Fruit fly (Drosophila melanogaster) whole organism, embryonic: ENCODE measurements around the gene CheB38c.

Experiments
- B-H1 ChIP-seq: fragments of 200-800 bp; sonication (Bioruptor generic); IDR thresholded peaks from 3 replicates; pipeline ENCODE4 v1.3.6; 2022; ENCODE audit warnings: missing biosample characterization, missing genetic modification characterization
- CG10431 ChIP-seq: fragments of 200-800 bp; sonication (Bioruptor generic); optimal IDR thresholded peaks from 3 replicates; lab custom pipeline; 2018; ENCODE audit warnings: missing biosample characterization, mild to moderate bottlenecking, missing genetic modification characterization
- CG12769 ChIP-seq: fragments of 200-800 bp; sonication (Bioruptor generic); optimal IDR thresholded peaks from 2 replicates; lab custom pipeline; 2019; ENCODE audit warnings: missing biosample characterization, mild to moderate bottlenecking, missing genetic modification characterization, moderate library complexity
- CG13287 ChIP-seq: fragments of 200-800 bp; sonication (Bioruptor generic); IDR thresholded peaks from 2 replicates; pipeline ENCODE4 v1.3.6; 2022; ENCODE audit warnings: missing biosample characterization, missing genetic modification characterization; ENCODE audit not compliant: partially characterized antibody
- CG14710 ChIP-seq: fragments of 200-800 bp; sonication (Bioruptor generic); optimal IDR thresholded peaks from 3 replicates; lab custom pipeline; 2019; ENCODE audit warnings: missing biosample characterization, mild to moderate bottlenecking, missing genetic modification characterization, moderate library complexity
- CG1832 ChIP-seq: fragments of 200-800 bp; sonication (Bioruptor generic); optimal IDR thresholded peaks from 2 replicates; lab custom pipeline; 2017; ENCODE audit warnings: missing biosample characterization, mild to moderate bottlenecking, missing genetic modification characterization, inconsistent platforms
- CG2129 ChIP-seq: fragments of 200-800 bp; sonication (Bioruptor generic); IDR thresholded peaks from 2 replicates; pipeline ENCODE4 v1.3.6; 2022; ENCODE audit warnings: missing biosample characterization, missing genetic modification characterization; ENCODE audit not compliant: partially characterized antibody
- CG2199 ChIP-seq: fragments of 200-800 bp; sonication (Bioruptor generic); IDR thresholded peaks from 3 replicates; pipeline ENCODE4 v1.3.6; 2022; ENCODE audit warnings: missing biosample characterization, missing genetic modification characterization
- CG30020 ChIP-seq: fragments of 200-800 bp; optimal IDR thresholded peaks from 2 replicates; lab custom pipeline; 2019; ENCODE audit warnings: missing biosample characterization, mild to moderate bottlenecking, missing genetic modification characterization, moderate library complexity
- CG32532 ChIP-seq: fragments of 200-800 bp; sonication (Bioruptor generic); IDR thresholded peaks from 2 replicates; pipeline ENCODE4 v1.3.6; 2022; ENCODE audit warnings: missing biosample characterization, missing genetic modification characterization
- CG34376 ChIP-seq: fragments of 200-800 bp; sonication (Bioruptor generic); optimal IDR thresholded peaks from 2 replicates; lab custom pipeline; 2018; ENCODE audit warnings: missing biosample characterization, mild to moderate bottlenecking, missing genetic modification characterization
- CG4617 ChIP-seq: fragments of 200-800 bp; sonication (Bioruptor generic); optimal IDR thresholded peaks from 3 replicates; lab custom pipeline; 2016; ENCODE audit warnings: missing biosample characterization, missing genetic modification characterization, borderline replicate concordance
- CG7372 ChIP-seq: fragments of 200-800 bp; sonication (Bioruptor generic); IDR thresholded peaks from 2 replicates; pipeline ENCODE4 v1.3.6; 2022; ENCODE audit warnings: missing biosample characterization, missing genetic modification characterization
- CG8290 ChIP-seq, 3 experiments: fragments of 200-800 bp; sonication (Bioruptor generic); optimal IDR thresholded peaks; 2 replicates each; lab custom pipeline; 2016 to 2019; ENCODE audit warnings: missing biosample characterization in 3 of 3, missing genetic modification characterization in 3 of 3, mild to moderate bottlenecking in 2 of 3, moderate library complexity in 1 of 3
- CTCF ChIP-seq: fragments of 200-800 bp; sonication (Bioruptor generic); optimal IDR thresholded peaks from 2 replicates; lab custom pipeline; 2017; ENCODE audit warnings: missing biosample characterization, mild to moderate bottlenecking, missing genetic modification characterization, moderate library complexity
- Deaf1 ChIP-seq: fragments of 200-800 bp; optimal IDR thresholded peaks from 3 replicates; lab custom pipeline; 2019; ENCODE audit warnings: missing biosample characterization, mild to moderate bottlenecking, missing genetic modification characterization, moderate library complexity
- Doc3 ChIP-seq: fragments of 200-800 bp; sonication (Bioruptor generic); IDR thresholded peaks from 3 replicates; pipeline ENCODE4 v1.3.6; 2022; ENCODE audit warnings: missing biosample characterization, missing genetic modification characterization; ENCODE audit not compliant: partially characterized antibody
- HLHmδ ChIP-seq: fragments of 200-800 bp; sonication (Bioruptor generic); optimal IDR thresholded peaks from 2 replicates; lab custom pipeline; 2018; ENCODE audit warnings: missing biosample characterization, mild to moderate bottlenecking, missing genetic modification characterization, moderate library complexity
- Jarid2 ChIP-seq: fragments of 200-800 bp; sonication (Bioruptor generic); optimal IDR thresholded peaks from 3 replicates; lab custom pipeline; 2017; ENCODE audit warnings: mild to moderate bottlenecking, missing biosample characterization, missing genetic modification reagents, missing genetic modification characterization
- Med ChIP-seq: fragments of 200-800 bp; sonication (Bioruptor generic); peaks from one replicate; lab custom pipeline; 2016; ENCODE audit warnings: missing biosample characterization, missing genetic modification characterization, mild to moderate bottlenecking, inconsistent platforms, moderate library complexity
- NfI ChIP-seq: fragments of 200-800 bp; sonication (Bioruptor generic); optimal IDR thresholded peaks from 3 replicates; lab custom pipeline; 2018; ENCODE audit warnings: missing biosample characterization, mild to moderate bottlenecking, missing genetic modification characterization, moderate library complexity
- Trl ChIP-seq, 3 experiments: fragments of >200 bp in 2 of 3; fragments of 200-800 bp in 1 of 3; sonication (Bioruptor generic) in 1 of 3; optimal IDR thresholded peaks; 2 replicates in 1 of 3; 3 replicates in 2 of 3; lab custom pipeline; 2016 to 2017; ENCODE audit warnings: missing biosample characterization in 1 of 3, missing genetic modification characterization in 1 of 3
- YL-1 ChIP-seq: fragments of 200-800 bp; sonication (Bioruptor generic); optimal IDR thresholded peaks from 3 replicates; lab custom pipeline; 2017; ENCODE audit warnings: missing biosample characterization, mild to moderate bottlenecking, missing genetic modification characterization
- ab ChIP-seq: fragments of 200-800 bp; sonication (Bioruptor generic); optimal IDR thresholded peaks from 2 replicates; lab custom pipeline; 2016; ENCODE audit warnings: missing biosample characterization, missing genetic modification characterization
- bsh ChIP-seq, 2 experiments: fragments of 200-800 bp; sonication (Bioruptor generic); optimal IDR thresholded peaks; 2 replicates each; lab custom pipeline; 2017 to 2018; ENCODE audit warnings: mild to moderate bottlenecking in 2 of 2, missing biosample characterization in 2 of 2, missing genetic modification characterization in 2 of 2, moderate library complexity in 1 of 2
- cad ChIP-seq: fragments of >200 bp; optimal IDR thresholded peaks from 2 replicates; lab custom pipeline; 2017; ENCODE audit warnings: missing biosample characterization, missing genetic modification characterization
- chinmo ChIP-seq: fragments of 200-800 bp; sonication (Bioruptor generic); IDR thresholded peaks from 4 replicates; pipeline ENCODE4 v1.3.6; 2022; ENCODE audit warnings: missing biosample characterization, missing genetic modification characterization; ENCODE audit not compliant: partially characterized antibody
- danr ChIP-seq: fragments of 200-800 bp; sonication (Bioruptor generic); IDR thresholded peaks from 2 replicates; pipeline ENCODE4 v1.3.6; 2022; ENCODE audit warnings: missing biosample characterization, missing genetic modification characterization
- disco-r ChIP-seq: fragments of 200-800 bp; sonication (Bioruptor generic); optimal IDR thresholded peaks from 2 replicates; lab custom pipeline; 2016; ENCODE audit warnings: missing biosample characterization, missing genetic modification characterization
- exex ChIP-seq: fragments of 200-800 bp; sonication (Bioruptor generic); optimal IDR thresholded peaks from 4 replicates; lab custom pipeline; 2018; ENCODE audit warnings: missing biosample characterization, mild to moderate bottlenecking, missing genetic modification characterization, moderate library complexity
- fd102C ChIP-seq: fragments of 200-800 bp; sonication (Bioruptor generic); optimal IDR thresholded peaks from 2 replicates; lab custom pipeline; 2018; ENCODE audit warnings: missing biosample characterization, mild to moderate bottlenecking, missing genetic modification characterization, moderate library complexity
- gcm2 ChIP-seq: fragments of 200-800 bp; sonication (Bioruptor generic); optimal IDR thresholded peaks from 2 replicates; lab custom pipeline; 2016; ENCODE audit warnings: missing biosample characterization, missing genetic modification characterization
- grn ChIP-seq: fragments of 200-800 bp; sonication (Bioruptor generic); optimal IDR thresholded peaks from 3 replicates; lab custom pipeline; 2017; ENCODE audit warnings: missing biosample characterization, missing genetic modification characterization
- gro ChIP-seq: fragments of 200-800 bp; sonication (Bioruptor generic); optimal IDR thresholded peaks from 2 replicates; lab custom pipeline; 2016; ENCODE audit warnings: missing biosample characterization, missing genetic modification characterization
- h ChIP-seq: fragments of >200 bp; optimal IDR thresholded peaks from 2 replicates; lab custom pipeline; 2017
- ken ChIP-seq: fragments of 200-800 bp; sonication (Bioruptor generic); IDR thresholded peaks from 3 replicates; pipeline ENCODE4 v1.3.6; 2022; ENCODE audit warnings: missing biosample characterization, missing genetic modification characterization
- kni ChIP-seq: fragments of 200-800 bp; sonication (Bioruptor generic); optimal IDR thresholded peaks from 3 replicates; lab custom pipeline; 2017; ENCODE audit warnings: mild to moderate bottlenecking, missing biosample characterization, missing genetic modification reagents, missing genetic modification characterization
- knrl ChIP-seq: fragments of 200-800 bp; sonication (Bioruptor generic); IDR thresholded peaks from 3 replicates; pipeline ENCODE4 v1.3.6; 2022; ENCODE audit warnings: missing biosample characterization, missing genetic modification characterization; ENCODE audit not compliant: partially characterized antibody
- maf-S ChIP-seq: fragments of 200-800 bp; sonication (Bioruptor generic); optimal IDR thresholded peaks from 2 replicates; lab custom pipeline; 2016; ENCODE audit warnings: missing biosample characterization, missing genetic modification characterization
- mirr ChIP-seq: fragments of 200-800 bp; sonication (Bioruptor generic); optimal IDR thresholded peaks from 3 replicates; lab custom pipeline; 2018; ENCODE audit warnings: missing biosample characterization, mild to moderate bottlenecking, missing genetic modification characterization
- nom ChIP-seq: fragments of 200-800 bp; sonication (Bioruptor generic); optimal IDR thresholded peaks from 2 replicates; lab custom pipeline; 2017; ENCODE audit warnings: missing biosample characterization, missing genetic modification characterization, mild to moderate bottlenecking, moderate library complexity, missing genetic modification reagents
- oc ChIP-seq: fragments of 200-800 bp; sonication (Bioruptor generic); optimal IDR thresholded peaks from 2 replicates; lab custom pipeline; 2018; ENCODE audit warnings: missing biosample characterization, mild to moderate bottlenecking, missing genetic modification characterization, moderate library complexity
- peb ChIP-seq: fragments of 200-800 bp; sonication (Bioruptor generic); IDR thresholded peaks from 2 replicates; pipeline ENCODE4 v1.3.6; 2022; ENCODE audit warnings: missing biosample characterization, missing genetic modification characterization
- rib ChIP-seq: fragments of 200-800 bp; sonication (Bioruptor generic); IDR thresholded peaks from 2 replicates; pipeline ENCODE4 v1.3.6; 2022; ENCODE audit warnings: missing biosample characterization, missing genetic modification characterization
- stwl ChIP-seq: fragments of 200-800 bp; sonication (Bioruptor generic); optimal IDR thresholded peaks from 3 replicates; lab custom pipeline; 2018; ENCODE audit warnings: missing biosample characterization, mild to moderate bottlenecking, missing genetic modification characterization, moderate library complexity
- sug ChIP-seq: fragments of 200-800 bp; optimal IDR thresholded peaks from 2 replicates; lab custom pipeline; 2019; ENCODE audit warnings: missing biosample characterization, mild to moderate bottlenecking, missing genetic modification characterization, moderate library complexity
- vvl ChIP-seq: fragments of 200-800 bp; sonication (Bioruptor generic); IDR thresholded peaks from 2 replicates; pipeline ENCODE4 v1.3.6; 2022; ENCODE audit warnings: missing biosample characterization, missing genetic modification characterization

Gene CheB38c

dm6 chr2L:20827045-20827444 is 6.4 kb upstream of the CheB38c start:
- peak; percentile 68 for TF ChIP-seq exex (tag; lab: Kevin White, UChicago)
- TF ChIP-seq sug = peak; percentile 68
- no peak for TF ChIP-seq gro (GFP tag; lab: Kevin White, UChicago)
- TF ChIP-seq mirr = peak; percentile 50
- peak; percentile 63 for TF ChIP-seq CG34376 (GFP tag; lab: Kevin White, UChicago)
- TF ChIP-seq fd102C = no peak

dm6 chr2L:20826226-20826625 is 5.6 kb upstream of the CheB38c start:
- peak; percentile 91 for TF ChIP-seq CTCF (GFP tag; lab: Kevin White, UChicago)
- peak; percentile 30 for TF ChIP-seq stwl (tag; lab: Kevin White, UChicago)
- TF ChIP-seq B-H1 (GFP tag; lab: Robert Waterston, UW) = no peak
- TF ChIP-seq CG4617 (GFP tag; lab: Kevin White, UChicago) = no peak
- TF ChIP-seq NfI = no peak
- peak; percentile 85 for TF ChIP-seq CG2199 (GFP tag; lab: Robert Waterston, UW)
- peak; percentile 29; the same call in 1 of the 3 replicates for TF ChIP-seq knrl (GFP tag; lab: Robert Waterston, UW)

dm6 chr2L:20825265-20825664 is 4.6 kb upstream of the CheB38c start:
- TF ChIP-seq gcm2 (no peak), danr (GFP tag; lab: Robert Waterston, UW) (no peak), CG1832 (GFP tag; lab: Kevin White, UChicago) (no peak), ab (GFP tag; lab: Kevin White, UChicago) (no peak), cad (no peak), Deaf1 (tag; lab: Kevin White, UChicago) (peak; percentile 64), YL-1 (no peak), HLHmδ (GFP tag; lab: Kevin White, UChicago) (peak; percentile 28), kni (GFP tag; lab: Kevin White, UChicago) (peak; percentile 75), grn (GFP tag; lab: Kevin White, UChicago) (peak; percentile 60), CG30020 (tag; lab: Kevin White, UChicago) (no peak), CG8290 (GFP tag; optimal IDR thresholded peaks at IDR 0.05; lab: Kevin White, UChicago) (no peak), CG8290 (tag; optimal IDR thresholded peaks at IDR 0.05; lab: Kevin White, UChicago) (peak in 1 of 2 experiments; percentile 15), h (lab: Kevin White, UChicago) (no peak), bsh (GFP tag; optimal IDR thresholded peaks at IDR 0.05; lab: Kevin White, UChicago) (peak in 1 of 2 experiments; percentile 4), chinmo (GFP tag; lab: Robert Waterston, UW) (0 out of 4 replicates have a peak, but pooled peaks have one; percentile 49), disco-r (GFP tag; lab: Kevin White, UChicago) (no peak), ken (GFP tag; lab: Robert Waterston, UW) (no peak), CG32532 (0 out of 2 replicates have a peak, but pooled peaks have one; percentile 23), rib (GFP tag; lab: Robert Waterston, UW) (0 out of 2 replicates have a peak, but pooled peaks have one; percentile 19), CG2129 (GFP tag; lab: Robert Waterston, UW) (no peak), maf-S (GFP tag; lab: Kevin White, UChicago) (no peak), CG12769 (tag; lab: Kevin White, UChicago) (peak; percentile 60), CG13287 (no peak; the same call in 1 of the 2 replicates), Trl (optimal IDR thresholded peaks at IDR 0.05; lab: Kevin White, UChicago) (peak in 1 of 2 experiments; percentile 7), Trl (GFP tag; optimal IDR thresholded peaks at IDR 0.05; lab: Kevin White, UChicago) (no peak), Doc3 (no peak), CG7372 (no peak), CG14710 (no peak), nom (peak; percentile 41), peb (GFP tag; lab: Robert Waterston, UW) (no peak), CG10431 (no peak), Med (GFP tag; lab: Kevin White, UChicago) (peak; percentile 51), oc (tag; lab: Kevin White, UChicago) (peak; percentile 71), Jarid2 (GFP tag; lab: Kevin White, UChicago) (peak; percentile 11), vvl (GFP tag; lab: Robert Waterston, UW) (peak; percentile 26; the same call in 1 of the 2 replicates)
